Worm (Caenorhabditis elegans) whole organism, L1 larva: ENCODE results near the gene npp-1.

Experiments used
- C34B4.2 ChIP-seq: sonication (generic microtip); optimal IDR thresholded peaks from 2 replicates; lab custom pipeline; 2017; ENCODE audit warnings: mild to moderate bottlenecking, missing genetic modification characterization, missing compliant biosample characterization
- F16B12.6 ChIP-seq: fragments of 150-350 bp; optimal IDR thresholded peaks from 2 replicates; lab custom pipeline; 2014; ENCODE audit warnings: missing biosample characterization, missing genetic modification characterization
- ama-1 ChIP-seq: fragments of 150-350 bp; optimal IDR thresholded peaks from 2 replicates; lab custom pipeline; 2014
- blmp-1 ChIP-seq: fragments of 150-350 bp; optimal IDR thresholded peaks from 2 replicates; lab custom pipeline; 2014; ENCODE audit warnings: missing biosample characterization, missing genetic modification characterization
- ceh-63 ChIP-seq: fragments of 200-800 bp; sonication (Bioruptor generic); optimal IDR thresholded peaks from 2 replicates; lab custom pipeline; 2018; ENCODE audit warnings: mild to moderate bottlenecking, missing genetic modification characterization, missing compliant biosample characterization
- ceh-8 ChIP-seq: fragments of 200-800 bp; sonication (Bioruptor generic); optimal IDR thresholded peaks from 2 replicates; lab custom pipeline; 2018; ENCODE audit warnings: mild to moderate bottlenecking, missing genetic modification characterization, moderate library complexity, missing compliant biosample characterization
- ceh-82 ChIP-seq, 3 experiments: fragments of 150-350 bp in 1 of 3; sonication (generic microtip) in 2 of 3; optimal IDR thresholded peaks; 2 replicates each; lab custom pipeline; 2014 to 2017; ENCODE audit warnings: missing biosample characterization in 3 of 3, missing genetic modification characterization in 3 of 3
- dpl-1 ChIP-seq, 3 experiments: fragments of 150-350 bp in 2 of 3; sonication (generic microtip) in 1 of 3; optimal IDR thresholded peaks; 2 replicates each; lab custom pipeline; 2014 to 2017; ENCODE audit warnings: missing biosample characterization in 3 of 3, missing genetic modification characterization in 3 of 3, missing genetic modification reagents in 3 of 3
- efl-1 ChIP-seq, 4 experiments: fragments of 150-350 bp; optimal IDR thresholded peaks in 3 of 4; peaks in 1 of 4; 1 replicate in 1 of 4; 2 replicates in 3 of 4; lab custom pipeline; 2014; ENCODE audit warnings: missing biosample characterization in 2 of 4, missing genetic modification characterization in 2 of 4, missing genetic modification reagents in 2 of 4
- elt-2 ChIP-seq: sonication (generic microtip); optimal IDR thresholded peaks from 2 replicates; lab custom pipeline; 2016; ENCODE audit warnings: missing genetic modification characterization, mild to moderate bottlenecking, inconsistent platforms, missing compliant biosample characterization, missing genetic modification reagents
- fkh-4 ChIP-seq: sonication (generic microtip); optimal IDR thresholded peaks from 2 replicates; lab custom pipeline; 2016; ENCODE audit warnings: missing compliant biosample characterization, missing genetic modification characterization, borderline replicate concordance
- fkh-8 ChIP-seq: sonication (generic microtip); optimal IDR thresholded peaks from 2 replicates; lab custom pipeline; 2016; ENCODE audit warnings: mild to moderate bottlenecking, missing genetic modification characterization, missing compliant biosample characterization
- isw-1 ChIP-seq: fragments of 200-800 bp; sonication (Bioruptor generic); IDR thresholded peaks from 2 replicates; pipeline ENCODE4 v1.3.6; 2022; ENCODE audit warnings: missing genetic modification characterization, missing compliant biosample characterization
- lin-15B ChIP-seq: fragments of 150-350 bp; sonication (generic microtip); optimal IDR thresholded peaks from 3 replicates; lab custom pipeline; 2014; ENCODE audit warnings: missing biosample characterization, missing genetic modification characterization
- lin-35 ChIP-seq, 2 experiments: fragments of 150-350 bp; optimal IDR thresholded peaks; 2 replicates each; lab custom pipeline; 2014; ENCODE audit warnings: missing biosample characterization in 2 of 2, missing genetic modification characterization in 2 of 2, missing genetic modification reagents in 2 of 2
- lin-39 ChIP-seq: fragments of 150-350 bp; optimal IDR thresholded peaks from 2 replicates; lab custom pipeline; 2014; ENCODE audit warnings: missing biosample characterization, missing genetic modification reagents, missing genetic modification characterization
- lir-3 ChIP-seq: sonication (generic microtip); optimal IDR thresholded peaks from 2 replicates; lab custom pipeline; 2016; ENCODE audit warnings: mild to moderate bottlenecking, missing genetic modification characterization, moderate library complexity, missing compliant biosample characterization; ENCODE audit not compliant: poor library complexity
- lsy-2 ChIP-seq, 2 experiments: fragments of 150-350 bp; optimal IDR thresholded peaks; 2 replicates each; lab custom pipeline; 2014; ENCODE audit warnings: missing biosample characterization in 2 of 2, missing genetic modification characterization in 2 of 2
- mef-2 ChIP-seq: fragments of 150-350 bp; optimal IDR thresholded peaks from 2 replicates; lab custom pipeline; 2014; ENCODE audit warnings: missing biosample characterization, missing genetic modification characterization
- nhr-11 ChIP-seq: fragments of 150-350 bp; optimal IDR thresholded peaks from 2 replicates; lab custom pipeline; 2014; ENCODE audit warnings: missing biosample characterization, missing genetic modification characterization
- nhr-19 ChIP-seq: fragments of 200-800 bp; sonication (Bioruptor generic); conservative IDR thresholded peaks from 2 replicates; pipeline ENCODE4 v1.3.6; 2022; ENCODE audit warnings: missing genetic modification characterization, missing compliant biosample characterization
- nhr-237 ChIP-seq: fragments of 150-350 bp; optimal IDR thresholded peaks from 2 replicates; lab custom pipeline; 2014; ENCODE audit warnings: missing biosample characterization, missing genetic modification characterization
- nhr-47 ChIP-seq: sonication (generic microtip); optimal IDR thresholded peaks from 2 replicates; lab custom pipeline; 2016; ENCODE audit warnings: mild to moderate bottlenecking, missing genetic modification characterization, moderate library complexity, missing compliant biosample characterization
- nhr-71 ChIP-seq: sonication (generic microtip); optimal IDR thresholded peaks from 2 replicates; lab custom pipeline; 2016; ENCODE audit warnings: mild to moderate bottlenecking, missing genetic modification characterization, moderate library complexity, missing compliant biosample characterization
- nhr-84 ChIP-seq: sonication (generic microtip); optimal IDR thresholded peaks from 2 replicates; lab custom pipeline; 2017; ENCODE audit warnings: missing biosample characterization, missing genetic modification characterization
- nhr-90 ChIP-seq: sonication (generic microtip); optimal IDR thresholded peaks from 2 replicates; lab custom pipeline; 2016; ENCODE audit warnings: mild to moderate bottlenecking, missing genetic modification characterization, missing compliant biosample characterization; ENCODE audit not compliant: poor library complexity
- skn-1 ChIP-seq: fragments of 150-350 bp; optimal IDR thresholded peaks from 2 replicates; lab custom pipeline; 2014; ENCODE audit warnings: missing biosample characterization, missing genetic modification characterization
- sup-37 ChIP-seq: fragments of 200-800 bp; sonication (Bioruptor generic); optimal IDR thresholded peaks from 2 replicates; lab custom pipeline; 2018; ENCODE audit warnings: mild to moderate bottlenecking, missing genetic modification characterization, missing compliant biosample characterization
- swsn-7 ChIP-seq: sonication (generic microtip); optimal IDR thresholded peaks from 2 replicates; lab custom pipeline; 2016; ENCODE audit warnings: missing genetic modification characterization, missing compliant biosample characterization
- tbx-2 ChIP-seq: sonication (generic microtip); optimal IDR thresholded peaks from 2 replicates; lab custom pipeline; 2016; ENCODE audit warnings: missing genetic modification characterization, missing compliant biosample characterization
- unc-130 ChIP-seq: fragments of 150-350 bp; optimal IDR thresholded peaks from 2 replicates; lab custom pipeline; 2017; ENCODE audit warnings: missing biosample characterization, missing genetic modification characterization, inconsistent platforms
- unc-98 ChIP-seq: fragments of 200-800 bp; sonication (Bioruptor generic); IDR thresholded peaks from 2 replicates; pipeline ENCODE4 v1.3.6; 2022; ENCODE audit warnings: missing genetic modification characterization, missing compliant biosample characterization
- xbp-1 ChIP-seq: sonication (generic microtip); optimal IDR thresholded peaks from 2 replicates; lab custom pipeline; 2016; ENCODE audit warnings: missing genetic modification characterization, missing compliant biosample characterization
- zag-1 ChIP-seq: fragments of 150-350 bp; optimal IDR thresholded peaks from 2 replicates; lab custom pipeline; 2014; ENCODE audit warnings: missing biosample characterization, missing genetic modification characterization

Gene npp-1

ce11 chrIV:9824480-9824879 lies 33.8 kb upstream of the npp-1 start, which contains the start of gene catp-6:
Gene catp-6, minus strand, starts transcription at chrIV:9824580.
- no peak for TF ChIP-seq skn-1 (tag; lab: Kevin White, UChicago)
- TF ChIP-seq efl-1 (optimal IDR thresholded peaks at IDR 0.05; lab: Kevin White, UChicago), result no peak
- peak in 1 of 2 experiments; percentile 89 for TF ChIP-seq efl-1 (GFP tag; optimal IDR thresholded peaks at IDR 0.05 in 1 of 2; lab: Kevin White, UChicago)
- TF ChIP-seq, all 84 proteins: peak for 1

- TF ChIP-seq sup-37, result no peak
- peak; percentile 21 for TF ChIP-seq lin-15B (tag; lab: Kevin White, UChicago)
- TF ChIP-seq nhr-47 (tag; lab: Kevin White, UChicago), result no peak
- TF ChIP-seq fkh-4 (tag; lab: Kevin White, UChicago), result no peak
- peak; percentile 8 for TF ChIP-seq fkh-8 (tag; lab: Kevin White, UChicago)
- TF ChIP-seq nhr-71 (tag; lab: Kevin White, UChicago), result peak; percentile 55
- peak in 1 of 2 experiments; percentile 53 for TF ChIP-seq lsy-2 (tag; optimal IDR thresholded peaks at IDR 0.05; lab: Kevin White, UChicago)
- TF ChIP-seq xbp-1 (tag; lab: Kevin White, UChicago), result peak; percentile 9
- TF ChIP-seq nhr-19 (GFP tag; lab: Robert Waterston, UW), result no peak
- peak; percentile 57 for TF ChIP-seq elt-2 (tag; lab: Kevin White, UChicago)
- peak; percentile 33 to 73 (median 59) for TF ChIP-seq dpl-1 (GFP tag; optimal IDR thresholded peaks at IDR 0.05; lab: Kevin White, UChicago)
- peak; percentile 6 for TF ChIP-seq unc-130 (tag; lab: Kevin White, UChicago)
- TF ChIP-seq lin-39, result no peak
- TF ChIP-seq tbx-2 (tag; lab: Kevin White, UChicago), result peak; percentile 2
- TF ChIP-seq swsn-7 (tag; lab: Kevin White, UChicago), result peak; percentile 25
- TF ChIP-seq lin-35 (GFP tag; optimal IDR thresholded peaks at IDR 0.05; lab: Kevin White, UChicago), result peak; percentile 40 to 63
- peak; percentile 32 to 69 for TF ChIP-seq efl-1 (optimal IDR thresholded peaks at IDR 0.05; lab: Kevin White, UChicago)
- peak; percentile 73 to 95 for TF ChIP-seq efl-1 (GFP tag; optimal IDR thresholded peaks at IDR 0.05 in 1 of 2; lab: Kevin White, UChicago)
These were observed 33.0 kb upstream of the npp-1 start, which contains the start of gene mtr-4 for ce11 chrIV:9825196-9825744. Gene mtr-4, plus strand, starts transcription at chrIV:9825694.

ce11 chrIV:9832586-9832985 lies 25.7 kb upstream of the npp-1 start, which contains the start of gene kin-21:
Gene kin-21, plus strand, starts transcription at chrIV:9832886.
- TF ChIP-seq blmp-1 (tag; lab: Kevin White, UChicago), result no peak
- TF ChIP-seq zag-1 (tag; lab: Kevin White, UChicago), result no peak
- no peak for TF ChIP-seq unc-98 (GFP tag; lab: Robert Waterston, UW)
- no peak for TF ChIP-seq xbp-1 (tag; lab: Kevin White, UChicago)
- no peak for TF ChIP-seq ceh-82 (tag; optimal IDR thresholded peaks at IDR 0.05; lab: Kevin White, UChicago)
- no peak for TF ChIP-seq nhr-90 (tag; lab: Kevin White, UChicago)
- no peak for TF ChIP-seq nhr-11 (tag; lab: Kevin White, UChicago)
- TF ChIP-seq lir-3 (tag; lab: Kevin White, UChicago), result no peak
- TF ChIP-seq skn-1 (tag; lab: Kevin White, UChicago), result no peak
- no peak for TF ChIP-seq elt-2 (tag; lab: Kevin White, UChicago)
- TF ChIP-seq mef-2 (tag; lab: Kevin White, UChicago), result no peak
- TF ChIP-seq C34B4.2, result no peak
- TF ChIP-seq nhr-84 (tag; lab: Kevin White, UChicago), result no peak

- TF ChIP-seq unc-98 (GFP tag; lab: Robert Waterston, UW) (no peak), lsy-2 (tag; optimal IDR thresholded peaks at IDR 0.05; lab: Kevin White, UChicago) (no peak), xbp-1 (tag; lab: Kevin White, UChicago) (no peak), nhr-237 (tag; lab: Kevin White, UChicago) (no peak), lin-35 (GFP tag; optimal IDR thresholded peaks at IDR 0.05; lab: Kevin White, UChicago) (no peak), skn-1 (tag; lab: Kevin White, UChicago) (no peak), isw-1 (GFP tag; lab: Robert Waterston, UW) (no peak), F16B12.6 (tag; lab: Kevin White, UChicago) (no peak), ceh-8 (GFP tag; lab: Kevin White, UChicago) (no peak), ama-1 (lab: Kevin White, UChicago) (no peak), ceh-63 (GFP tag; lab: Kevin White, UChicago) (no peak)
- TF ChIP-seq, all 84 proteins: peak for 0
These were observed 25.0 kb upstream of the npp-1 start for ce11 chrIV:9833337-9833736.
